Worm (Caenorhabditis elegans): ENCODE measurements around the gene fip-1.

ce11 chrIII:8614490-8614889 lies 25.1 kb upstream of the fip-1 start, which contains the start of gene rha-2:
- TF ChIP-seq tbx-37 (GFP tag; conservative IDR thresholded peaks at IDR 0.05), result no peak
- no peak for TF ChIP-seq hnd-1 (tag; optimal IDR thresholded peaks at IDR 0.05)
- no peak for TF ChIP-seq ama-1 (optimal IDR thresholded peaks at IDR 0.05)
- no peak for TF ChIP-seq ets-7 (tag; optimal IDR thresholded peaks at IDR 0.05)
- TF ChIP-seq aly-1 (tag; optimal IDR thresholded peaks at IDR 0.05), result no peak
- no peak for TF ChIP-seq B0310.2 (tag; optimal IDR thresholded peaks at IDR 0.05)
- TF ChIP-seq flt-1 (GFP tag; IDR thresholded peaks at IDR 0.05), result no peak
- no peak for TF ChIP-seq ceh-13 (GFP tag; optimal IDR thresholded peaks at IDR 0.05)
- no peak for TF ChIP-seq hmg-4 (GFP tag; optimal IDR thresholded peaks at IDR 0.05)
- TF ChIP-seq sea-1 (GFP tag; conservative IDR thresholded peaks at IDR 0.05), result no peak
- TF ChIP-seq ceh-36 (tag; optimal IDR thresholded peaks at IDR 0.05), result no peak
- TF ChIP-seq F13C5.2 (tag; optimal IDR thresholded peaks at IDR 0.05), result no peak
- no peak for TF ChIP-seq pes-1 (GFP tag; IDR thresholded peaks at IDR 0.05)

Measured in whole organism, early embryonic.